Worm (Caenorhabditis elegans) whole organism, L2 larva: ENCODE measurements around the gene C50E3.12.

Experiments
- elt-3 ChIP-seq: sonication (generic microtip); optimal IDR thresholded peaks from 2 replicates; lab custom pipeline; 2017; ENCODE audit warnings: missing biosample characterization, missing genetic modification characterization
- lin-13 ChIP-seq: fragments of 150-350 bp; optimal IDR thresholded peaks from 2 replicates; lab custom pipeline; 2014; ENCODE audit warnings: missing biosample characterization, missing genetic modification reagents, missing genetic modification characterization
- mdl-1 ChIP-seq, 2 experiments: fragments of 150-350 bp in 1 of 2; sonication (generic microtip) in 1 of 2; optimal IDR thresholded peaks; 2 replicates each; lab custom pipeline; 2017; ENCODE audit warnings: missing biosample characterization in 2 of 2, missing genetic modification characterization in 2 of 2
- nhr-11 ChIP-seq: fragments of 150-350 bp; optimal IDR thresholded peaks from 2 replicates; lab custom pipeline; 2014; ENCODE audit warnings: missing biosample characterization, missing genetic modification characterization
- nhr-237 ChIP-seq: fragments of 150-350 bp; optimal IDR thresholded peaks from 2 replicates; lab custom pipeline; 2014; ENCODE audit warnings: missing biosample characterization, missing genetic modification characterization
- ztf-11 ChIP-seq: sonication (generic microtip); optimal IDR thresholded peaks from 2 replicates; lab custom pipeline; 2017; ENCODE audit warnings: missing biosample characterization, missing genetic modification characterization

DNA sequence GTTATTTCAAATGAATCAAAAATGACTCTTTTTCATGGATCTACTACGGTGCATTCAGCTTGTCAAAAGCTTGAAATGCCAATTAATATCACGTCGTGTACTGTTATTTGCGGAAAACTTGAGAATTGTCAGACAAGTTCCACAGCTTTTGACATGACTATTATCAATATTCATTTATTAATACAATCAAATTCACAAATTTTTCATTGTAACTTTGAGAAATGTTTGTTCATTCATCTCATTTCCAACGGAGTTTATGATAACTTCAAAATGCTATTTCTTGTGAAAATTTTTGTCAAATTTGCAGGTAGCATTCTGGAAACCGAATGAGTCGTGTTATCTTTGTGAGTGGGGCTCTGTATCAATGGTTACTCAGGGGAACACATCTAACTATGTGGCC lies 3.7 kb downstream of the C50E3.12 start, which contains the start of gene C50E3.15:
- no peak for TF ChIP-seq nhr-237
- no peak for TF ChIP-seq ztf-11 (tag; lab: Kevin White, UChicago)
- TF ChIP-seq lin-13 (GFP tag; lab: Kevin White, UChicago), result no peak
- no peak for TF ChIP-seq elt-3
- TF ChIP-seq mdl-1 (tag; optimal IDR thresholded peaks at IDR 0.05; lab: Kevin White, UChicago), result no peak
- no peak for TF ChIP-seq nhr-11 (tag; lab: Kevin White, UChicago)
